Worm (Caenorhabditis elegans): ENCODE measurements around the gene Y54F10BM.12.

Gene Y54F10BM.12

DNA sequence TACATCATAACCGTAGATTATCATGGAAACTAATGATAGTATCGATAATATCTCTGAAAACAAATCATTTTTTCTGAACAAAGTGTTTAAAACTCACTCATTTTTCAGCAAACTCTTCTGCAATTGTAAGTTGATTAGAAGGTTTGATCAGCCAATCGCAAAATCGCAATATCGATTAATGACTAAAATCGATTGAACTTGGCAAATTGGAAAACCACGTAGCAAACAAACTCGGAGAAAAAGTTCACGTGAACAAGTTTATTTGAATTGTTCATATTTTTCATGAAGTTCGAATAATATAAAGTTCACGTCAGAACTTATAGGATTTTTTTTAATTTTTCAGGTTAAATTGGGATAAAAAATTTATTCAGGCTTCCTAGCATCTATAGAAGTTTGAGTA is 42.4 kb upstream of the Y54F10BM.12 start, which contains the start of gene H04J21.1:
Gene H04J21.1 (minus strand): TSS at position 101 of the 400 bp plus-strand sequence.
- TF ChIP-seq ztf-4 (tag; optimal IDR thresholded peaks at IDR 0.05), result no peak
- no peak for TF ChIP-seq sea-2 (GFP tag; optimal IDR thresholded peaks at IDR 0.05)
- no peak for TF ChIP-seq nhr-67 (tag; optimal IDR thresholded peaks at IDR 0.05)
- no peak for TF ChIP-seq lin-15B (tag; optimal IDR thresholded peaks at IDR 0.05)
- no peak for TF ChIP-seq mdl-1 (tag; optimal IDR thresholded peaks at IDR 0.05)
- TF ChIP-seq unc-39 (tag; optimal IDR thresholded peaks at IDR 0.05), result no peak
- no peak for TF ChIP-seq ceh-28 (tag; optimal IDR thresholded peaks at IDR 0.05)
- TF ChIP-seq hmg-11 (tag; optimal IDR thresholded peaks at IDR 0.05), result no peak
- TF ChIP-seq daf-12 (tag; optimal IDR thresholded peaks at IDR 0.05), result no peak
- no peak for TF ChIP-seq aly-2 (tag; optimal IDR thresholded peaks at IDR 0.05)
- no peak for TF ChIP-seq egl-27 (tag; optimal IDR thresholded peaks at IDR 0.05)
- no peak for TF ChIP-seq ama-1 (optimal IDR thresholded peaks at IDR 0.05)
- TF ChIP-seq eor-1 (tag; optimal IDR thresholded peaks at IDR 0.05), result no peak
- TF ChIP-seq ceh-16 (tag; optimal IDR thresholded peaks at IDR 0.05), result no peak
- no peak for TF ChIP-seq nhr-77 (tag; optimal IDR thresholded peaks at IDR 0.05)
- TF ChIP-seq elt-3 (tag; optimal IDR thresholded peaks at IDR 0.05), result no peak
- no peak for TF ChIP-seq ceh-9 (tag; optimal IDR thresholded peaks at IDR 0.05)

DNA sequence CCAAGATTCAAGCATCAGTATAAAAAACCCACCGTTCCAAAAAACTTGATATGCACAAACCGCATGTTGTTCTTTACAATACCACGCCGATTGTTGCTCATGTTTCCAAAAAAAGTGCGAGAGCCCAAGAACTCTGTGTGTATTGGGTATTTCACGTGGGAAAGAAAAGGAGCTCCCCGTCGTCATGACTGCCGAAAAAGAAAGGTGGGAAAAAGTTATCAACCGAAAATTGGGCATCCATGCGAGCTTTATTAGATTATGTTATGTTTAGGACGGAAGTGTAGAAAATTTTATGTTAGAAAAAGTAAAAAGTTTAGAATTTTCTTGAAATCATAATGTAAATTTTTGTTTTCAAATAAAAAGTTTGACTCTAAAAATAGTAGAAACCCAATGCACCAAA is 38.9 kb upstream of the Y54F10BM.12 start, which contains the start of gene H04J21.4:
Gene H04J21.4 (minus strand): TSS at position 101 of the 400 bp plus-strand sequence.
- TF ChIP-seq fkh-2 (tag; optimal IDR thresholded peaks at IDR 0.05), result no peak
- no peak for TF ChIP-seq daf-12 (tag; optimal IDR thresholded peaks at IDR 0.05)
- no peak for TF ChIP-seq lin-15B (tag; optimal IDR thresholded peaks at IDR 0.05)

DNA sequence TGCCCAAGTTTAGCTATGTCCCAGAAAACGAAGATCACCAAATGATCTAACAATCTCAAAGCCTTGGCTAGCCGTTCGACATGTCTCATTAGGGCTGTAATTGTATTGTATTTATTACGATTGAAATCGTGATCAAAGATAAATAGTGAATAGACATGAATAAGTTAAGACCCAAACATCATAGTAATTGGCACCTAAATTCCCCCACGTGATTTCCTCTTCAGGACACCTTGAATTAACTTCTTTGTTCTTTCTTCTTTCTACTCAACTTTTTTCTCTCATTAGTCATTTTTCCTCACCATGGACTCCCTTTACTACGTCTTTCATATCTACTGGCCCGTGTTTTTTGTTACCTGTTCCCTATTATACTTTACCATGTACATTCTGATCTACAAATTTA is 33.2 kb upstream of the Y54F10BM.12 start, which contains the start of gene srd-69:
Gene srd-69 (plus strand): TSS at position 301 of the 400 bp plus-strand sequence.
- TF ChIP-seq ZK546.5 (tag; optimal IDR thresholded peaks at IDR 0.05) (no peak), pqm-1 (tag; optimal IDR thresholded peaks at IDR 0.05) (no peak), egl-5 (tag; optimal IDR thresholded peaks at IDR 0.05) (no peak), nhr-237 (tag; optimal IDR thresholded peaks at IDR 0.05) (no peak), tbx-2 (tag; optimal IDR thresholded peaks at IDR 0.05) (no peak), nhr-77 (tag; optimal IDR thresholded peaks at IDR 0.05) (no peak), nhr-25 (tag; optimal IDR thresholded peaks at IDR 0.05) (no peak), elt-1 (tag; optimal IDR thresholded peaks at IDR 0.05) (no peak), elt-2 (tag; optimal IDR thresholded peaks at IDR 0.05) (no peak), nhr-76 (tag; optimal IDR thresholded peaks at IDR 0.05) (no peak), nhr-67 (tag; optimal IDR thresholded peaks at IDR 0.05) (no peak), ztf-11 (tag; optimal IDR thresholded peaks at IDR 0.05) (no peak), aly-2 (tag; optimal IDR thresholded peaks at IDR 0.05) (no peak), ama-1 (optimal IDR thresholded peaks at IDR 0.05) (no peak), hmg-11 (tag; optimal IDR thresholded peaks at IDR 0.05) (no peak), fkh-2 (tag; optimal IDR thresholded peaks at IDR 0.05) (no peak), egl-27 (tag; optimal IDR thresholded peaks at IDR 0.05) (no peak), ztf-4 (tag; optimal IDR thresholded peaks at IDR 0.05) (no peak)

DNA sequence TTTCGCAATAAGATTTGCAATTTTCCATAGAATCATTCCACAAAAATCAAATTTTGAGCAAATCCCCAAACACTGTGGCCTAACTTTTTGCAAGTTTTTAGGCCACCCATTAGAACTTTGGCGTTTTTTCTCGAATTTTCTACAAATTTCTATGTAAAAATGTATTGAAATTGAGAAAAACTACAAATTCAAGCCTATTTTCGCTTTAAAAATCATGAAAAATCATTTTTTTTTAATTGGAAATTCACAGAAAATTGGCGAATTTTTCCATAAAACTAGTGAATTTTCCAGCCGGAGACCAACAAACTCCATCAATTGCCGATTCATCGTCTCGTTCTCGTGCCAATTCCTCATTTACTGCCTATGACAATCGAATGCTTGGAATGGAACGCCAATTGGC is 20.5 kb upstream of the Y54F10BM.12 start:
- TF ChIP-seq elt-2 (tag; optimal IDR thresholded peaks at IDR 0.05) (no peak), daf-12 (tag; optimal IDR thresholded peaks at IDR 0.05) (no peak), elt-3 (tag; optimal IDR thresholded peaks at IDR 0.05) (no peak), pha-4 (tag; optimal IDR thresholded peaks at IDR 0.05) (no peak), egl-27 (tag; optimal IDR thresholded peaks at IDR 0.05) (no peak), ztf-11 (tag; optimal IDR thresholded peaks at IDR 0.05) (no peak), mdl-1 (tag; optimal IDR thresholded peaks at IDR 0.05) (no peak), nhr-25 (tag; optimal IDR thresholded peaks at IDR 0.05) (no peak), aly-2 (tag; optimal IDR thresholded peaks at IDR 0.05) (no peak), pqm-1 (tag; optimal IDR thresholded peaks at IDR 0.05) (no peak), nhr-43 (tag; optimal IDR thresholded peaks at IDR 0.05; ENCODE audit: poor library complexity, severe bottlenecking) (no peak), ztf-4 (tag; optimal IDR thresholded peaks at IDR 0.05) (no peak), skn-1 (tag; optimal IDR thresholded peaks at IDR 0.05) (no peak)

ce11 chrIII:2347291-2347690 is 17.8 kb upstream of the Y54F10BM.12 start, which contains the start of gene gip-1:
TSS of gene gip-1 (plus strand) at chrIII:2347591.
- TF ChIP-seq nhr-43 (tag; optimal IDR thresholded peaks at IDR 0.05; ENCODE audit: poor library complexity, severe bottlenecking) (no peak), ama-1 (optimal IDR thresholded peaks at IDR 0.05) (no peak), ztf-11 (tag; optimal IDR thresholded peaks at IDR 0.05) (no peak), pqm-1 (tag; optimal IDR thresholded peaks at IDR 0.05) (no peak), zag-1 (tag; optimal IDR thresholded peaks at IDR 0.05) (no peak), nhr-28 (tag; optimal IDR thresholded peaks at IDR 0.05) (no peak), tbx-2 (tag; optimal IDR thresholded peaks at IDR 0.05) (no peak), ceh-9 (tag; optimal IDR thresholded peaks at IDR 0.05) (no peak), egl-27 (tag; optimal IDR thresholded peaks at IDR 0.05) (no peak), lin-39 (tag; optimal IDR thresholded peaks at IDR 0.05) (no peak), fkh-10 (GFP tag; optimal IDR thresholded peaks at IDR 0.05) (no peak), mdl-1 (tag; optimal IDR thresholded peaks at IDR 0.05) (no peak)
